Worm (Caenorhabditis elegans): ENCODE results near the gene T24B8.4.

T24B8.4 gene

DNA sequence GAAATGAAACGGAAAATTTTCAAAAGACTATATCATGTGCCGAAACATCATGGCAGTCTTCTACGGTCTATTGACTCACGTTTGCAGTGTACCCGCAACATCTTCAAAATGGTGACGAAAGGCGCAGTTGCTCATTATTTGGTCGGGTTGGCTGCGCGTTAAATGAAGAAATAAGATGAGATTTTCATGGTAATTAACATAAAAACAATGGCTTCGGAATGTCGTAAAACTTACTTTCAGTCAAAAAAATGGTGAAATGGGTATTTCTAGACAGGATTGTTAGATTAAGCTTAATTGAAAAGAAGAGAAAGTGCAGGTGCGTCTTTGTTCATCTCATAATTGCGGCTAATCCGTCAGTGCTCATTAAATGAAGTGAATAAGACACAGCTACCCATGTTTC lies 17.1 kb downstream of the T24B8.4 start, which contains the start of gene T24B8.7:
Gene T24B8.7, minus strand, starts transcription at position 101 of the 400 bp plus-strand sequence.
- TF ChIP-seq nhr-67 (tag; optimal IDR thresholded peaks at IDR 0.05) (no peak), aly-2 (tag; optimal IDR thresholded peaks at IDR 0.05) (no peak)

DNA sequence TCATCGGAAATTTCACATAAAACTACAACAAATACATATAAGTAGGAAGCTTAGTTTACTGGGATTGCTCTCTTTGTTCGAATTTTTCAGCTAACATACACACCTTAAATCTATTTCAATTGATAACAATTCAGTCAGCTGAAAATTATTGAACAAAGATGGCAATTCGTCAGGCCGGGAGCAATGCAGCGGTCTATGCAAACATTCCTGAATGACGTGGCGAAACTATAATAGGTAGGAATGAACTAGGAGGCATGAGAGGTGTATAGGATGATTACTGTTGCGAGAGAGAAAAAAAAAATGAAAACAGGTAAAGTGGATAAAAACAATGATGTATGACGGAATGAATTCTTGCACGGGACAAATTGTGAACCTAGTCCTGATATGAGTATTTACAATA lies 28.6 kb downstream of the T24B8.4 start:
- peak; percentile 34 for TF ChIP-seq elt-2 (tag; optimal IDR thresholded peaks at IDR 0.05)
- no peak for TF ChIP-seq unc-62 (GFP tag; optimal IDR thresholded peaks at IDR 0.05)
- peak; percentile 62 for TF ChIP-seq pqm-1 (tag; optimal IDR thresholded peaks at IDR 0.05)

DNA sequence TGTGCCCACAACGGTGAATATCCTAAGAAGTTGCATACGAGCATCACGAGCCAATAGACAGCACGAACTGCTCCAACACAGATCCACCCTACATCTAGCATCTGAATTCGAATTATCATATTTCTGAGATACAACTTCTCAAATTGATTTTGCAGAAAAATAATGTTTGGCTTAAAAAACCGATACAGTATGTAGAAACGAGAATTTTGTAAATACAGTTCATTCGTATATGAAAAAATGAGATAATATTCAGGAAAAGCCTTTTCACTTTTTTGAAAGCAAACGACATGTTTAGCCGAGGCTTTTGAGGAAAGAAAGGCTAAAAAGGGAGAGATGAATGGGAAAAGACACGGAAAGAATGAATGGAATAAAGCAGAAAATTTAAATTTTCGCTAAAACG lies 29.3 kb downstream of the T24B8.4 start, which contains the start of gene F37B12.3:
Gene F37B12.3, minus strand, starts transcription at position 101 of the 400 bp plus-strand sequence.
- TF ChIP-seq unc-62 (GFP tag; optimal IDR thresholded peaks at IDR 0.05) = no peak
- no peak for TF ChIP-seq nhr-12 (tag; optimal IDR thresholded peaks at IDR 0.05)
- TF ChIP-seq zag-1 (tag; optimal IDR thresholded peaks at IDR 0.05) = no peak
- no peak for TF ChIP-seq nhr-67 (tag; optimal IDR thresholded peaks at IDR 0.05)
- TF ChIP-seq ceh-82 (tag; optimal IDR thresholded peaks at IDR 0.05) = no peak
- TF ChIP-seq nhr-28 (tag; optimal IDR thresholded peaks at IDR 0.05) = no peak
- TF ChIP-seq nhr-77 (tag; optimal IDR thresholded peaks at IDR 0.05) = no peak
- no peak for TF ChIP-seq nhr-23 (tag; optimal IDR thresholded peaks at IDR 0.05)
- TF ChIP-seq jun-1 (tag; optimal IDR thresholded peaks at IDR 0.05) = no peak
- TF ChIP-seq snpc-4 (tag; optimal IDR thresholded peaks at IDR 0.05) = no peak
- TF ChIP-seq mml-1 (tag; optimal IDR thresholded peaks at IDR 0.05) = no peak
- no peak for TF ChIP-seq elt-3 (tag; optimal IDR thresholded peaks at IDR 0.05)
- no peak for TF ChIP-seq pha-4 (tag; optimal IDR thresholded peaks at IDR 0.05)
- TF ChIP-seq egl-5 (tag; optimal IDR thresholded peaks at IDR 0.05) = no peak
- no peak for TF ChIP-seq pqm-1 (tag; optimal IDR thresholded peaks at IDR 0.05)
- no peak for TF ChIP-seq elt-2 (tag; optimal IDR thresholded peaks at IDR 0.05)
- no peak for TF ChIP-seq tbx-2 (tag; optimal IDR thresholded peaks at IDR 0.05)
- TF ChIP-seq lin-15B (tag; optimal IDR thresholded peaks at IDR 0.05) = no peak
- TF ChIP-seq nhr-76 (tag; optimal IDR thresholded peaks at IDR 0.05) = no peak

DNA sequence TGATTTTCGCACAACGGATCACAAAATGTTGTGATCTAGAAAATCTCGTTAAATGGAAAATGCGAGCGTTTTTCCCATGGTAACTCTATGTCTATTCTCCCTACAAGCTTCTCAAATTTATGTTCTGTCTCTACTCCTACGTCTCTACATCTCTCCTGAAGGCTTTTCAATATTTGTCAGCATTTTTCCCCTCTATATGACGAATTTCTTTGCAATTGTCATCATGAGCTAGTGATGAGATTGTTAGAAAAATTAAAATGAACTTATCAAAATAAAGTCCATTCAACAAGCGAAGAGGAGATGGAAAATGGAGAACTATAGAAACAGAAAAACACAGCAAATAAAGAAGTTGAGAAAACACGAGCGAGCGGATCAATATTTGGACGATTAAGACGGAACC lies 31.9 kb downstream of the T24B8.4 start:
- TF ChIP-seq skn-1 (tag; optimal IDR thresholded peaks at IDR 0.05) (peak; percentile 96), pha-4 (tag; optimal IDR thresholded peaks at IDR 0.05) (peak; percentile 22), eor-1 (tag; optimal IDR thresholded peaks at IDR 0.05) (no peak)

DNA sequence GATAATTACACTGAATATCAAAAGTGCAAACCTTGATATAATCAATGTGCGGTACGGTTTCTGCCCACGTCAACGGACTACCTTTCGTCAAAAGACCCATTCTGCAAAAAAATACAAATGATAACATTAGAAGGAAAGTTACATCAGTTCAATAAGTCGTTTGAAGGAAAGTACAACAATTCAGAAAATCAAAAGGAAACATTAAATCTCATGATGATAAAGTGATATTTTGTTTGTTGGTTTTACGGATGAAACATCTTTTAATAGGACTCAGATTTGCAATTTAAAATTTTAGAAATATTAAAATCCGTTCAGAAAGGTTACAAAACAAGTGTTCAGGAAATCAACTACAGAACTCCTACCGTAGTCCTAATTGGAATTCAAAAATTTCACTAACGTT lies 32.4 kb downstream of the T24B8.4 start, which contains the start of gene gcs-1:
Gene gcs-1, minus strand, starts transcription at position 101 of the 400 bp plus-strand sequence.
- TF ChIP-seq elt-1 (tag; optimal IDR thresholded peaks at IDR 0.05) (no peak), sea-2 (GFP tag; optimal IDR thresholded peaks at IDR 0.05) (no peak), nhr-77 (tag; optimal IDR thresholded peaks at IDR 0.05) (no peak), unc-62 (GFP tag; optimal IDR thresholded peaks at IDR 0.05) (no peak), unc-39 (tag; optimal IDR thresholded peaks at IDR 0.05) (no peak), nhr-28 (tag; optimal IDR thresholded peaks at IDR 0.05) (no peak), mdl-1 (tag; optimal IDR thresholded peaks at IDR 0.05) (no peak), egl-27 (tag; optimal IDR thresholded peaks at IDR 0.05) (no peak), nhr-67 (tag; optimal IDR thresholded peaks at IDR 0.05) (no peak), nhr-43 (tag; optimal IDR thresholded peaks at IDR 0.05; ENCODE audit: poor library complexity, severe bottlenecking) (no peak), nhr-25 (tag; optimal IDR thresholded peaks at IDR 0.05) (no peak), ceh-16 (tag; optimal IDR thresholded peaks at IDR 0.05) (no peak), tbx-2 (tag; optimal IDR thresholded peaks at IDR 0.05) (no peak), fkh-2 (tag; optimal IDR thresholded peaks at IDR 0.05) (no peak)

DNA sequence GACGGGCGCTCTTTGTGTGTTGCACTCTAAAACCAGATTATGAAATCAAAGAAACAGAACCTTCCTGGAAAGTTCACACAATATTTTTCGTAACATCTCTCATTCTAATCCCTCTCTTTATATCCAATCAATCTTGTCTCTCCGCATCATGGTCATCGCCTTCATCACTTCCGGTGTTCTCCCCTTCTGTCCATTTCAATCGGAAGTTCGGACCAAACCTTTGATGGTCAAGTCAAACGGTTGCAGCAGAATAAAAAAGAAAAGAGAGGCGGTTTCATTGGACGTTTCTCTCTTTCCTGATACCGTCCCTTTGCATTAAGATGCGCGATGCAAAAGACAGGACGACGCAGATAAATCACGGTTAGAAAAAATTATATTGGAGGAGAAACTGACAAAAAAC lies 37.6 kb downstream of the T24B8.4 start:
- TF ChIP-seq nhr-25 (tag; optimal IDR thresholded peaks at IDR 0.05) (peak; percentile 11), fos-1 (tag; optimal IDR thresholded peaks at IDR 0.05) (no peak), nhr-23 (tag; optimal IDR thresholded peaks at IDR 0.05) (peak; percentile 27), ceh-16 (tag; optimal IDR thresholded peaks at IDR 0.05) (no peak), ceh-82 (tag; optimal IDR thresholded peaks at IDR 0.05) (no peak)

Data from whole organism, L3 larva.